Fruit fly (Drosophila melanogaster) whole organism, prepupa: Measurements from ENCODE around the gene CG11379.

Experiments
- CG10631 ChIP-seq: fragments of 200-800 bp; sonication (Bioruptor generic); optimal IDR thresholded peaks from 2 replicates; lab custom pipeline; 2016; ENCODE audit warnings: missing biosample characterization, missing genetic modification characterization
- CG10669 ChIP-seq: fragments of 200-800 bp; sonication (Bioruptor generic); optimal IDR thresholded peaks from 3 replicates; lab custom pipeline; 2018; ENCODE audit warnings: missing biosample characterization, mild to moderate bottlenecking, missing genetic modification characterization, moderate library complexity
- CG11294 ChIP-seq: fragments of 200-800 bp; sonication (Bioruptor generic); IDR thresholded peaks from 2 replicates; pipeline ENCODE4 v1.3.6; 2022; ENCODE audit warnings: missing biosample characterization, missing genetic modification characterization
- CG11762 ChIP-seq: fragments of 200-800 bp; sonication (Bioruptor generic); optimal IDR thresholded peaks from 3 replicates; lab custom pipeline; 2016; ENCODE audit warnings: missing biosample characterization, missing genetic modification characterization; ENCODE audit not compliant: insufficient read depth
- CG11902 ChIP-seq: fragments of 200-800 bp; sonication (Bioruptor generic); optimal IDR thresholded peaks from 3 replicates; lab custom pipeline; 2016; ENCODE audit warnings: missing biosample characterization, missing genetic modification characterization
- CG15336 ChIP-seq: fragments of 200-800 bp; sonication (Bioruptor generic); IDR thresholded peaks from 2 replicates; pipeline ENCODE4 v1.3.6; 2022; ENCODE audit warnings: missing biosample characterization, missing genetic modification characterization
- CG16779 ChIP-seq: fragments of 200-800 bp; sonication (Bioruptor generic); optimal IDR thresholded peaks from 3 replicates; lab custom pipeline; 2017; ENCODE audit warnings: missing biosample characterization, mild to moderate bottlenecking, missing genetic modification characterization
- CG3032 ChIP-seq: fragments of 200-800 bp; optimal IDR thresholded peaks from 2 replicates; lab custom pipeline; 2019; ENCODE audit warnings: missing biosample characterization, mild to moderate bottlenecking, missing genetic modification characterization, moderate library complexity
- CG34406 ChIP-seq: fragments of 200-800 bp; sonication (Bioruptor generic); optimal IDR thresholded peaks from 3 replicates; lab custom pipeline; 2016; ENCODE audit warnings: missing biosample characterization, missing genetic modification characterization
- CG3919 ChIP-seq: fragments of 200-800 bp; sonication (Bioruptor generic); optimal IDR thresholded peaks from 3 replicates; lab custom pipeline; 2016; ENCODE audit warnings: missing biosample characterization, missing genetic modification characterization
- CG6163 ChIP-seq: fragments of 200-800 bp; sonication (Bioruptor generic); IDR thresholded peaks from 3 replicates; pipeline ENCODE4 v1.3.6; 2022; ENCODE audit warnings: missing biosample characterization, missing genetic modification characterization
- CG6276 ChIP-seq: fragments of 200-800 bp; sonication (Bioruptor generic); optimal IDR thresholded peaks from 2 replicates; lab custom pipeline; 2017; ENCODE audit warnings: missing biosample characterization, mild to moderate bottlenecking, missing genetic modification characterization
- CG6854 ChIP-seq: fragments of 200-800 bp; sonication (Bioruptor generic); optimal IDR thresholded peaks from 2 replicates; lab custom pipeline; 2017; ENCODE audit warnings: missing biosample characterization, mild to moderate bottlenecking, missing genetic modification characterization
- CG7368 ChIP-seq: fragments of 200-800 bp; sonication (Bioruptor generic); optimal IDR thresholded peaks from 3 replicates; lab custom pipeline; 2016; ENCODE audit warnings: missing biosample characterization, missing genetic modification characterization
- CG8119 ChIP-seq: fragments of 200-800 bp; sonication (Bioruptor generic); IDR thresholded peaks from 3 replicates; pipeline ENCODE4 v1.3.6; 2022; ENCODE audit warnings: missing biosample characterization, missing genetic modification characterization
- CG8632 ChIP-seq: fragments of 200-800 bp; sonication (Bioruptor generic); optimal IDR thresholded peaks from 3 replicates; lab custom pipeline; 2016; ENCODE audit warnings: missing biosample characterization, missing genetic modification characterization
- Eip78C ChIP-seq: fragments of 200-800 bp; sonication (Bioruptor generic); peaks from one replicate; lab custom pipeline; 2016; ENCODE audit warnings: missing biosample characterization, missing genetic modification characterization
- Eip93F ChIP-seq: fragments of 200-800 bp; sonication (Bioruptor generic); optimal IDR thresholded peaks from 2 replicates; lab custom pipeline; 2016; ENCODE audit warnings: missing biosample characterization, mild to moderate bottlenecking, missing genetic modification characterization
- Ets21C ChIP-seq: fragments of 200-800 bp; sonication (Bioruptor generic); optimal IDR thresholded peaks from 3 replicates; lab custom pipeline; 2016; ENCODE audit warnings: missing biosample characterization, missing genetic modification characterization
- Ets96B ChIP-seq: fragments of 200-800 bp; optimal IDR thresholded peaks from 2 replicates; lab custom pipeline; 2019; ENCODE audit warnings: missing biosample characterization, mild to moderate bottlenecking, missing genetic modification characterization, moderate library complexity
- Hr38 ChIP-seq: sonication (Bioruptor generic); optimal IDR thresholded peaks from 2 replicates; lab custom pipeline; 2016; ENCODE audit warnings: missing biosample characterization, missing genetic modification characterization
- Hr39 ChIP-seq: fragments of 200-800 bp; sonication (Bioruptor generic); optimal IDR thresholded peaks from 2 replicates; lab custom pipeline; 2016; ENCODE audit warnings: missing biosample characterization, missing genetic modification characterization
- Hr4 ChIP-seq: fragments of 200-800 bp; sonication (Bioruptor generic); optimal IDR thresholded peaks from 3 replicates; lab custom pipeline; 2016; ENCODE audit warnings: missing biosample characterization, missing genetic modification characterization
- Lpt ChIP-seq: fragments of 200-800 bp; sonication (Bioruptor generic); optimal IDR thresholded peaks from 3 replicates; lab custom pipeline; 2016; ENCODE audit warnings: missing biosample characterization, missing genetic modification characterization
- Met ChIP-seq: fragments of 200-800 bp; sonication (Bioruptor generic); optimal IDR thresholded peaks from 3 replicates; lab custom pipeline; 2016; ENCODE audit warnings: missing biosample characterization, missing genetic modification characterization
- Smox ChIP-seq: fragments of 200-800 bp; sonication (Bioruptor generic); optimal IDR thresholded peaks from 3 replicates; lab custom pipeline; 2016; ENCODE audit warnings: missing biosample characterization, missing genetic modification characterization
- Sox102F ChIP-seq: fragments of 200-800 bp; sonication (Bioruptor generic); optimal IDR thresholded peaks from 2 replicates; lab custom pipeline; 2016; ENCODE audit warnings: missing biosample characterization, mild to moderate bottlenecking, missing genetic modification characterization
- Sox14 ChIP-seq: fragments of 200-800 bp; sonication (Bioruptor generic); optimal IDR thresholded peaks from 3 replicates; lab custom pipeline; 2016; ENCODE audit warnings: missing biosample characterization, missing genetic modification characterization
- achi ChIP-seq: fragments of 200-800 bp; sonication (Bioruptor generic); optimal IDR thresholded peaks from 3 replicates; lab custom pipeline; 2016; ENCODE audit warnings: missing biosample characterization, missing genetic modification characterization
- acj6 ChIP-seq: fragments of 200-800 bp; sonication (Bioruptor generic); optimal IDR thresholded peaks from 3 replicates; lab custom pipeline; 2016; ENCODE audit warnings: missing biosample characterization, missing genetic modification characterization
- cyc ChIP-seq: fragments of 200-800 bp; sonication (Bioruptor generic); optimal IDR thresholded peaks from 3 replicates; lab custom pipeline; 2016; ENCODE audit warnings: missing biosample characterization, missing genetic modification characterization
- dsx ChIP-seq: fragments of 200-800 bp; optimal IDR thresholded peaks from 3 replicates; lab custom pipeline; 2019; ENCODE audit warnings: missing biosample characterization, mild to moderate bottlenecking, missing genetic modification characterization, moderate library complexity; ENCODE audit not compliant: poor library complexity, severe bottlenecking
- eg ChIP-seq: fragments of 200-800 bp; sonication (Bioruptor generic); IDR thresholded peaks from 3 replicates; pipeline ENCODE4 v1.3.6; 2022; ENCODE audit warnings: missing biosample characterization, missing genetic modification characterization
- esn ChIP-seq: fragments of 200-800 bp; sonication (Bioruptor generic); optimal IDR thresholded peaks from 2 replicates; lab custom pipeline; 2016; ENCODE audit warnings: missing biosample characterization, mild to moderate bottlenecking, missing genetic modification characterization, moderate library complexity
- fd59A ChIP-seq: fragments of 200-800 bp; sonication (Bioruptor generic); optimal IDR thresholded peaks from 2 replicates; lab custom pipeline; 2017; ENCODE audit warnings: missing biosample characterization, mild to moderate bottlenecking, missing genetic modification characterization, missing genetic modification reagents
- lz ChIP-seq: fragments of 200-800 bp; sonication (Bioruptor generic); optimal IDR thresholded peaks from 3 replicates; lab custom pipeline; 2016; ENCODE audit warnings: missing biosample characterization, missing genetic modification characterization
- net ChIP-seq: fragments of 200-800 bp; sonication (Bioruptor generic); optimal IDR thresholded peaks from 3 replicates; lab custom pipeline; 2016; ENCODE audit warnings: missing biosample characterization, missing genetic modification characterization
- pdm3 ChIP-seq: fragments of 200-800 bp; sonication (Bioruptor generic); optimal IDR thresholded peaks from 3 replicates; lab custom pipeline; 2016; ENCODE audit warnings: missing biosample characterization, missing genetic modification characterization
- salr ChIP-seq, 2 experiments: fragments of 200-800 bp; sonication (Bioruptor generic); optimal IDR thresholded peaks; 3 replicates each; lab custom pipeline; 2016 to 2018; ENCODE audit warnings: missing biosample characterization in 2 of 2, missing genetic modification characterization in 2 of 2, mild to moderate bottlenecking in 1 of 2
- ss ChIP-seq, 2 experiments: fragments of 200-800 bp; sonication (Bioruptor generic); optimal IDR thresholded peaks; 2 replicates in 1 of 2; 3 replicates in 1 of 2; lab custom pipeline; 2017 to 2018; ENCODE audit warnings: mild to moderate bottlenecking in 2 of 2, missing biosample characterization in 2 of 2, missing genetic modification characterization in 2 of 2, moderate library complexity in 1 of 2
- topi ChIP-seq: fragments of 200-800 bp; sonication (Bioruptor generic); optimal IDR thresholded peaks from 3 replicates; lab custom pipeline; 2016; ENCODE audit warnings: missing biosample characterization, missing genetic modification characterization

Gene CG11379

dm6 chrX:1209251-1210020 lies 29.5 kb downstream of the CG11379 start, which contains the start of gene CG11382 (continued):
- TF ChIP-seq pdm3 (GFP tag; lab: Kevin White, UChicago) (peak; percentile 24), CG10669 (GFP tag; lab: Kevin White, UChicago) (no peak), Hr38 (GFP tag; lab: Kevin White, UChicago) (no peak), lz (GFP tag; lab: Kevin White, UChicago) (no peak), Ets21C (GFP tag; lab: Kevin White, UChicago) (no peak), Met (GFP tag; lab: Kevin White, UChicago) (peak; percentile 39), CG6276 (no peak), Hr4 (GFP tag; lab: Kevin White, UChicago) (peak; percentile 37), CG8119 (no peak), cyc (GFP tag; lab: Kevin White, UChicago) (peak; percentile 7), CG15336 (GFP tag; lab: Robert Waterston, UW) (0 out of 2 replicates have a peak, but pooled peaks have one; percentile 27), CG6163 (GFP tag; lab: Robert Waterston, UW) (no peak), Lpt (GFP tag; lab: Kevin White, UChicago) (no peak), CG3032 (tag; lab: Kevin White, UChicago) (no peak), CG3919 (GFP tag; lab: Kevin White, UChicago) (peak; percentile 20), CG8632 (GFP tag; lab: Kevin White, UChicago) (no peak), CG11762 (GFP tag; lab: Kevin White, UChicago) (no peak), CG34406 (GFP tag; lab: Kevin White, UChicago) (no peak), Hr39 (GFP tag; lab: Kevin White, UChicago) (no peak), CG6854 (GFP tag; lab: Kevin White, UChicago) (no peak), Sox102F (peak; percentile 14), salr (GFP tag; optimal IDR thresholded peaks at IDR 0.05; lab: Kevin White, UChicago) (no peak), achi (GFP tag; lab: Kevin White, UChicago) (no peak), CG10631 (GFP tag; lab: Kevin White, UChicago) (peak; percentile 26), Smox (GFP tag; lab: Kevin White, UChicago) (peak; percentile 28), CG16779 (tag; lab: Kevin White, UChicago) (no peak)
- TF ChIP-seq, all 60 proteins: peak for 16

- TF ChIP-seq Sox14: peak; percentile 14
- peak; percentile 30 for TF ChIP-seq Eip78C (GFP tag; lab: Kevin White, UChicago)
- TF ChIP-seq CG15336 (GFP tag; lab: Robert Waterston, UW): no peak
- peak; percentile 7 for TF ChIP-seq topi (GFP tag; lab: Kevin White, UChicago)
- TF ChIP-seq, all 60 proteins: peak for 3
These were observed 35.0 kb downstream of the CG11379 start, which contains the start of gene CG11398 for dm6 chrX:1215000-1215399. CG11398 (minus strand) TSS chrX:1215156.

- TF ChIP-seq CG34406 (GFP tag; lab: Kevin White, UChicago) (no peak), eg (peak; percentile 54; the same call in 2 of the 3 replicates), Hr39 (GFP tag; lab: Kevin White, UChicago) (no peak), CG11762 (GFP tag; lab: Kevin White, UChicago) (no peak), Eip93F (GFP tag; lab: Kevin White, UChicago) (no peak)
- TF ChIP-seq, all 60 proteins: peak for 1
These were observed 36.7 kb downstream of the CG11379 start for dm6 chrX:1216681-1217080.

- peak in 1 of 2 experiments; percentile 51 for TF ChIP-seq ss (GFP tag; optimal IDR thresholded peaks at IDR 0.05; lab: Kevin White, UChicago)
- TF ChIP-seq CG8632 (GFP tag; lab: Kevin White, UChicago): no peak
These were observed 45.9 kb downstream of the CG11379 start for dm6 chrX:1225859-1226258.

- TF ChIP-seq Smox (GFP tag; lab: Kevin White, UChicago) (no peak), esn (GFP tag; lab: Kevin White, UChicago) (peak; percentile 4), CG6163 (GFP tag; lab: Robert Waterston, UW) (peak; percentile 44; the same call in 1 of the 3 replicates), CG34406 (GFP tag; lab: Kevin White, UChicago) (peak; percentile 18), CG7368 (GFP tag; lab: Kevin White, UChicago) (no peak), Sox14 (no peak), CG16779 (tag; lab: Kevin White, UChicago) (no peak), CG11902 (GFP tag; lab: Kevin White, UChicago) (no peak), Ets96B (tag; lab: Kevin White, UChicago) (no peak), dsx (no peak), net (GFP tag; lab: Kevin White, UChicago) (peak; percentile 8), CG3919 (GFP tag; lab: Kevin White, UChicago) (peak; percentile 21), CG6854 (GFP tag; lab: Kevin White, UChicago) (no peak), Hr38 (GFP tag; lab: Kevin White, UChicago) (no peak), acj6 (GFP tag; lab: Kevin White, UChicago) (no peak), CG11294 (GFP tag; lab: Robert Waterston, UW) (no peak), fd59A (GFP tag; lab: Kevin White, UChicago) (no peak)
These were observed 49.1 kb downstream of the CG11379 start for dm6 chrX:1229098-1229497.
